Fruit fly (Drosophila melanogaster): ENCODE results near the gene CG3618.
A peak's percentile ranks its signal among the peaks of the same experiment; 100 is the strongest.

CG3618 gene

DNA sequence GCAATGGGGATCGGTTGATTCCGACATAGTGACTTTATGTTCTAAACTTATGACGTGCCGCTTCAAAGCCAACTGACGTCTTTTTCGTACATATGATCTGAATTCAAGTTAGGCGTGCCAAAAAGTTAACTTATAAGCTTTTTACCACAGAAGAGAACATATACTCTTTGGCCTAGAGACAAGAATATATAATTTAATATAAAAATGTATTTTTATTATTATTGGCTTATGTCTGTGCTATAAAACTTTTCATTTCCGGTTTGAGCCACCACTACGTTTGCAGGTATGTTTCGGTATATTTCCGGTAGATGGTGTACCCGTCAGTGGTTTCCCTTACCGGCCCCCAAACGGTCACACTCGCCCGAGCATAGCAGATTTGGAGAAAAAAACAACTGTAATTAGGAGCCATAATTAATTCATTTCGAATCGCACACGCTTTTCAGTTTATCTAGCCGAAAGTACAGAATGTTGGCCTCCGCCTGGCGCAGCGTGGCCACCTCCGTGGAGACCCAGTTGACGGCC, 17.5 kb downstream of the CG3618 start, which contains the start of the genes CG3698 and tzn (continued):
- TF ChIP-seq CrebB (tag; optimal IDR thresholded peaks at IDR 0.05) (peak; percentile 90), CG1529 (GFP tag; optimal IDR thresholded peaks at IDR 0.05) (peak; percentile 88), Hr39 (optimal IDR thresholded peaks at IDR 0.05) (no peak), kay (GFP tag; optimal IDR thresholded peaks at IDR 0.05) (peak; percentile 56), CG7556 (GFP tag; optimal IDR thresholded peaks at IDR 0.05) (peak; percentile 82), lbe (GFP tag; optimal IDR thresholded peaks at IDR 0.05) (no peak), CG30020 (tag; optimal IDR thresholded peaks at IDR 0.05) (peak; percentile 66), CG10209 (GFP tag; optimal IDR thresholded peaks at IDR 0.05) (peak; percentile 97), Fer1 (GFP tag; optimal IDR thresholded peaks at IDR 0.05) (peak; percentile 96), nmo (GFP tag; optimal IDR thresholded peaks at IDR 0.05) (peak; percentile 91), Fer2 (tag; optimal IDR thresholded peaks at IDR 0.05) (peak; percentile 91), otp (GFP tag; IDR thresholded peaks at IDR 0.05) (peak; percentile 96), gsb-n (tag; optimal IDR thresholded peaks at IDR 0.05) (peak; percentile 92), CG15269 (tag; optimal IDR thresholded peaks at IDR 0.05) (no peak), CG18764 (GFP tag; optimal IDR thresholded peaks at IDR 0.05) (peak; percentile 94), Dfd (GFP tag; optimal IDR thresholded peaks at IDR 0.05) (no peak), Oli (tag; optimal IDR thresholded peaks at IDR 0.05) (peak; percentile 86), pb (GFP tag; optimal IDR thresholded peaks at IDR 0.05) (peak; percentile 87), CG11247 (GFP tag; IDR thresholded peaks at IDR 0.05) (peak; percentile 91), CG6654 (GFP tag; optimal IDR thresholded peaks at IDR 0.05) (peak; percentile 88), MESR4 (GFP tag; optimal IDR thresholded peaks at IDR 0.05) (peak; percentile 64), CG10366 (GFP tag; IDR thresholded peaks at IDR 0.05) (peak; percentile 94), hb (GFP tag; IDR thresholded peaks at IDR 0.05; ENCODE audit: partially characterized antibody) (no peak), repo (GFP tag; optimal IDR thresholded peaks at IDR 0.05) (peak; percentile 84), CG13624 (GFP tag; optimal IDR thresholded peaks at IDR 0.05) (peak; percentile 84), CG14441 (GFP tag; IDR thresholded peaks at IDR 0.05) (peak; percentile 89), CG2199 (GFP tag; IDR thresholded peaks at IDR 0.05) (peak; percentile 97), Hr3 (GFP tag; optimal IDR thresholded peaks at IDR 0.05) (peak; percentile 87), CG1647 (GFP tag; optimal IDR thresholded peaks at IDR 0.05) (peak; percentile 71), CG3847 (GFP tag; IDR thresholded peaks at IDR 0.05) (peak; percentile 93), gcm (GFP tag; optimal IDR thresholded peaks at IDR 0.05) (peak; percentile 90), CG31388 (GFP tag; optimal IDR thresholded peaks at IDR 0.05) (peak; percentile 77), ems (GFP tag; optimal IDR thresholded peaks at IDR 0.05) (peak; percentile 82), CG2889 (GFP tag; IDR thresholded peaks at IDR 0.05) (peak; percentile 84), CG15011 (GFP tag; optimal IDR thresholded peaks at IDR 0.05) (peak; percentile 87), CG43689 (GFP tag; IDR thresholded peaks at IDR 0.05) (peak; percentile 94), pnt (GFP tag; optimal IDR thresholded peaks at IDR 0.05) (peak; percentile 35), Taf1 (GFP tag; IDR thresholded peaks at IDR 0.05) (peak; percentile 81), Xrp1 (GFP tag; IDR thresholded peaks at IDR 0.05) (peak; percentile 43; the same call in 1 of the 2 replicates), bigmax (GFP tag; optimal IDR thresholded peaks at IDR 0.05) (peak; percentile 76), Spps (tag; optimal IDR thresholded peaks at IDR 0.05) (peak; percentile 79), Rx (GFP tag; IDR thresholded peaks at IDR 0.05) (peak; percentile 94), dysf (GFP tag; IDR thresholded peaks at IDR 0.05) (peak; percentile 92)

Data from whole organism, embryonic.